Worm (Caenorhabditis elegans) whole organism, L4 larva: ENCODE measurements around the gene hsp-12.2.

Experiments
- D1046.2 ChIP-seq: fragments of 200-800 bp; sonication (Bioruptor generic); IDR thresholded peaks from 2 replicates; pipeline ENCODE4 v1.3.6; 2022; ENCODE audit warnings: missing genetic modification characterization, missing compliant biosample characterization
- F10B5.3 ChIP-seq: sonication (generic microtip); optimal IDR thresholded peaks from 2 replicates; lab custom pipeline; 2016; ENCODE audit warnings: mild to moderate bottlenecking, missing genetic modification characterization, missing compliant biosample characterization
- R02D3.7 ChIP-seq: fragments of 150-350 bp; sonication (generic microtip); optimal IDR thresholded peaks from 3 replicates; lab custom pipeline; 2014; ENCODE audit warnings: missing biosample characterization, missing genetic modification characterization
- T20F7.1 ChIP-seq: fragments of 200-800 bp; sonication (Bioruptor generic); optimal IDR thresholded peaks from 2 replicates; lab custom pipeline; 2018; ENCODE audit warnings: mild to moderate bottlenecking, missing genetic modification characterization, missing compliant biosample characterization
- T26A8.4 ChIP-seq: fragments of 200-800 bp; sonication (Bioruptor generic); IDR thresholded peaks from 2 replicates; pipeline ENCODE4 v1.3.6; 2022; ENCODE audit warnings: missing genetic modification characterization, missing compliant biosample characterization
- Y105C5A.15 ChIP-seq: fragments of 200-800 bp; sonication (Bioruptor generic); IDR thresholded peaks from 2 replicates; pipeline ENCODE4 v1.3.6; 2022; ENCODE audit warnings: missing genetic modification characterization, missing compliant biosample characterization
- Y5F2A.4 ChIP-seq: fragments of 200-800 bp; sonication (Bioruptor generic); optimal IDR thresholded peaks from 2 replicates; lab custom pipeline; 2018; ENCODE audit warnings: mild to moderate bottlenecking, missing genetic modification characterization, missing compliant biosample characterization
- Y75B8A.6 ChIP-seq: fragments of 200-800 bp; sonication (Bioruptor generic); IDR thresholded peaks from 2 replicates; pipeline ENCODE4 v1.3.6; 2022; ENCODE audit warnings: missing genetic modification reagents, missing genetic modification characterization, missing compliant biosample characterization
- ZK337.2 ChIP-seq: fragments of 200-800 bp; sonication (Bioruptor generic); IDR thresholded peaks from 2 replicates; pipeline ENCODE4 v1.3.6; 2022; ENCODE audit warnings: missing genetic modification reagents, missing genetic modification characterization, missing compliant biosample characterization
- aly-2 ChIP-seq: sonication (generic microtip); optimal IDR thresholded peaks from 2 replicates; lab custom pipeline; 2018; ENCODE audit warnings: missing biosample characterization, missing genetic modification characterization
- arid-1 ChIP-seq: fragments of 200-800 bp; sonication (Bioruptor generic); conservative IDR thresholded peaks from 2 replicates; pipeline ENCODE4 v1.3.6; 2022; ENCODE audit warnings: missing genetic modification reagents, missing genetic modification characterization, missing compliant biosample characterization
- ceh-28 ChIP-seq: fragments of 150-350 bp; optimal IDR thresholded peaks from 2 replicates; lab custom pipeline; 2014; ENCODE audit warnings: missing biosample characterization, missing genetic modification reagents, missing genetic modification characterization
- daf-12 ChIP-seq: fragments of 150-350 bp; optimal IDR thresholded peaks from 2 replicates; lab custom pipeline; 2014; ENCODE audit warnings: missing biosample characterization, missing genetic modification reagents, missing genetic modification characterization
- daf-16 ChIP-seq, 3 experiments: sonication (generic microtip); optimal IDR thresholded peaks; 2 replicates each; lab custom pipeline; 2016 to 2017; ENCODE audit warnings: missing genetic modification characterization in 3 of 3, missing genetic modification reagents in 3 of 3, mild to moderate bottlenecking in 2 of 3, missing compliant biosample characterization in 2 of 3, missing biosample characterization in 1 of 3, moderate library complexity in 1 of 3
- dmd-6 ChIP-seq: fragments of 200-800 bp; sonication (Bioruptor generic); IDR thresholded peaks from 2 replicates; pipeline ENCODE4 v1.3.6; 2022; ENCODE audit warnings: missing genetic modification reagents, missing genetic modification characterization, missing compliant biosample characterization
- dmd-9 ChIP-seq: fragments of 200-800 bp; sonication (Bioruptor generic); IDR thresholded peaks from 2 replicates; pipeline ENCODE4 v1.3.6; 2022; ENCODE audit warnings: missing genetic modification reagents, missing genetic modification characterization, missing compliant biosample characterization
- dpl-1 ChIP-seq: fragments of 150-350 bp; optimal IDR thresholded peaks from 2 replicates; lab custom pipeline; 2014; ENCODE audit warnings: missing biosample characterization, missing genetic modification reagents, missing genetic modification characterization
- duxl-1 ChIP-seq: sonication (generic microtip); optimal IDR thresholded peaks from 2 replicates; lab custom pipeline; 2016; ENCODE audit warnings: mild to moderate bottlenecking, missing genetic modification characterization, moderate library complexity, missing compliant biosample characterization; ENCODE audit not compliant: poor library complexity
- egl-43 ChIP-seq: fragments of 200-800 bp; sonication (Bioruptor generic); IDR thresholded peaks from 2 replicates; pipeline ENCODE4 v1.3.6; 2022; ENCODE audit warnings: missing genetic modification reagents, missing genetic modification characterization, missing compliant biosample characterization
- fkh-10 ChIP-seq: fragments of 150-350 bp; optimal IDR thresholded peaks from 2 replicates; lab custom pipeline; 2014; ENCODE audit warnings: missing biosample characterization, missing genetic modification reagents, missing genetic modification characterization
- fos-1 ChIP-seq: fragments of 150-350 bp; optimal IDR thresholded peaks from 2 replicates; lab custom pipeline; 2014; ENCODE audit warnings: missing biosample characterization, missing genetic modification characterization
- hlh-11 ChIP-seq: fragments of 200-800 bp; sonication (Bioruptor generic); optimal IDR thresholded peaks from 2 replicates; lab custom pipeline; 2018; ENCODE audit warnings: mild to moderate bottlenecking, missing genetic modification characterization, missing compliant biosample characterization
- jun-1 ChIP-seq: fragments of 150-350 bp; optimal IDR thresholded peaks from 2 replicates; lab custom pipeline; 2014; ENCODE audit warnings: missing biosample characterization, missing genetic modification reagents, missing genetic modification characterization
- lin-1 ChIP-seq: fragments of 200-800 bp; sonication (Bioruptor generic); IDR thresholded peaks from 2 replicates; pipeline ENCODE4 v1.3.6; 2022; ENCODE audit warnings: missing genetic modification reagents, missing genetic modification characterization, missing compliant biosample characterization
- lin-15B ChIP-seq: fragments of 150-350 bp; sonication (generic microtip); optimal IDR thresholded peaks from 3 replicates; lab custom pipeline; 2014; ENCODE audit warnings: missing biosample characterization, missing genetic modification characterization
- mes-2 ChIP-seq: sonication (generic microtip); optimal IDR thresholded peaks from 2 replicates; lab custom pipeline; 2016; ENCODE audit warnings: missing genotype, mild to moderate bottlenecking, missing genetic modification characterization, missing compliant biosample characterization; ENCODE audit not compliant: poor library complexity, severe bottlenecking
- mxl-2 ChIP-seq: fragments of 200-800 bp; sonication (Bioruptor generic); conservative IDR thresholded peaks from 2 replicates; pipeline ENCODE4 v1.3.6; 2022; ENCODE audit warnings: missing genetic modification reagents, missing genetic modification characterization, missing compliant biosample characterization
- mxl-3 ChIP-seq: fragments of 200-800 bp; sonication (Bioruptor generic); optimal IDR thresholded peaks from 2 replicates; lab custom pipeline; 2018; ENCODE audit warnings: mild to moderate bottlenecking, missing genetic modification characterization, missing compliant biosample characterization
- nhr-102 ChIP-seq: sonication (generic microtip); optimal IDR thresholded peaks from 2 replicates; lab custom pipeline; 2016; ENCODE audit warnings: mild to moderate bottlenecking, missing genetic modification characterization, moderate library complexity, missing compliant biosample characterization
- nhr-11 ChIP-seq: fragments of 150-350 bp; optimal IDR thresholded peaks from 2 replicates; lab custom pipeline; 2014; ENCODE audit warnings: missing biosample characterization, missing genetic modification characterization
- nhr-111 ChIP-seq: fragments of 200-800 bp; sonication (Bioruptor generic); optimal IDR thresholded peaks from 2 replicates; lab custom pipeline; 2018; ENCODE audit warnings: mild to moderate bottlenecking, missing genetic modification characterization, missing compliant biosample characterization
- nhr-237 ChIP-seq: sonication (generic microtip); optimal IDR thresholded peaks from 2 replicates; lab custom pipeline; 2017; ENCODE audit warnings: missing biosample characterization, missing genetic modification characterization
- nhr-41 ChIP-seq: fragments of 200-800 bp; sonication (Bioruptor generic); IDR thresholded peaks from 2 replicates; pipeline ENCODE4 v1.3.6; 2022; ENCODE audit warnings: missing genetic modification reagents, missing genetic modification characterization, missing compliant biosample characterization
- nhr-42 ChIP-seq: fragments of 200-800 bp; sonication (Bioruptor generic); IDR thresholded peaks from 2 replicates; pipeline ENCODE4 v1.3.6; 2022; ENCODE audit warnings: missing genetic modification characterization, missing compliant biosample characterization
- nhr-6 ChIP-seq: fragments of 150-350 bp; optimal IDR thresholded peaks from 2 replicates; lab custom pipeline; 2014; ENCODE audit warnings: missing biosample characterization, missing genetic modification characterization
- nhr-77 ChIP-seq: fragments of 150-350 bp; optimal IDR thresholded peaks from 2 replicates; lab custom pipeline; 2014; ENCODE audit warnings: missing biosample characterization, missing genetic modification characterization
- sdz-12 ChIP-seq: fragments of 200-800 bp; sonication (Bioruptor generic); optimal IDR thresholded peaks from 2 replicates; lab custom pipeline; 2018; ENCODE audit warnings: mild to moderate bottlenecking, missing genetic modification characterization, missing compliant biosample characterization
- set-16 ChIP-seq: fragments of 200-800 bp; sonication (Bioruptor generic); IDR thresholded peaks from 2 replicates; pipeline ENCODE4 v1.3.6; 2022; ENCODE audit warnings: missing genetic modification reagents, missing genetic modification characterization, missing compliant biosample characterization
- spr-3 ChIP-seq: fragments of 200-800 bp; sonication (Bioruptor generic); optimal IDR thresholded peaks from 2 replicates; lab custom pipeline; 2018; ENCODE audit warnings: mild to moderate bottlenecking, missing genetic modification characterization, missing compliant biosample characterization
- unc-130 ChIP-seq: sonication (generic microtip); optimal IDR thresholded peaks from 2 replicates; lab custom pipeline; 2016; ENCODE audit warnings: missing genetic modification reagents, missing genetic modification characterization, missing compliant biosample characterization
- zag-1 ChIP-seq: fragments of 150-350 bp; optimal IDR thresholded peaks from 2 replicates; lab custom pipeline; 2014; ENCODE audit warnings: missing biosample characterization, missing genetic modification characterization

hsp-12.2 gene

ce11 chrIII:8158140-8158786 lies 20.4 kb downstream of the hsp-12.2 start, which contains the start of gene atg-13 (continued):
- TF ChIP-seq mes-2 (tag; lab: Kevin White, UChicago), result peak; percentile 74
- TF ChIP-seq nhr-11 (tag; lab: Kevin White, UChicago), result no peak
- TF ChIP-seq R02D3.7 (tag; lab: Kevin White, UChicago), result no peak
- no peak for TF ChIP-seq duxl-1 (tag; lab: Kevin White, UChicago)
- no peak for TF ChIP-seq lin-1
- no peak for TF ChIP-seq egl-43 (GFP tag; lab: Robert Waterston, UW)
- TF ChIP-seq fos-1 (tag; lab: Kevin White, UChicago), result no peak
- no peak for TF ChIP-seq nhr-77
- TF ChIP-seq sdz-12, result no peak
- TF ChIP-seq set-16 (GFP tag; lab: Robert Waterston, UW), result no peak
- no peak for TF ChIP-seq fkh-10 (GFP tag; lab: Kevin White, UChicago)
- TF ChIP-seq dpl-1 (GFP tag; lab: Kevin White, UChicago), result peak; percentile 9
- TF ChIP-seq arid-1 (GFP tag; lab: Robert Waterston, UW), result no peak
- TF ChIP-seq hlh-11 (tag; lab: Kevin White, UChicago), result peak; percentile 39
- TF ChIP-seq ceh-28 (tag; lab: Kevin White, UChicago), result no peak

- TF ChIP-seq nhr-41 (GFP tag; lab: Robert Waterston, UW) (no peak), T20F7.1 (GFP tag; lab: Kevin White, UChicago) (peak; percentile 6)
- TF ChIP-seq, all 104 proteins: peak for 1
Observed at ce11 chrIII:8161238-8161637, 23.4 kb downstream of the hsp-12.2 start, which contains the start of gene inpp-5K. Gene inpp-5K, minus strand, starts transcription at chrIII:8161338.

DNA sequence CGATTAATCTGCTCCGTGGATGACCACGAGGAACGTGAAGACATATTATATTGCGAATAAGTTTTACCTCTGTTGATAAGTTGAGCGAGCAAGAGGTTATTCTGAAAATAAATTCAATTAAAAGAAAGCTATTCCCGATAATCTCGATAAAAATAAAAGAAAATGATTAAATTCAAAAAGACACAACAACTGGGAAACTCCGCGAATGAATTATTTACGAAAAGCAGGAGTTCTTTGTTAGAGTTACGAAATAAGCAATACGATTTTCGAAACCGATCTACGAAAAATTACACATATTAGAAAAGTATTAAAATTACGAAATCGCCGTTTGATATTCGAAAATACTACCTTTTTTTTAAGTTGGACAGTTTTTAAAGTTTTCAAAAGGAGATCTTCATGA lies 25.4 kb downstream of the hsp-12.2 start, which contains the start of gene bath-42:
TSS of gene bath-42 (minus strand) at position 101 of the 400 bp plus-strand sequence.
- TF ChIP-seq hlh-11 (tag; lab: Kevin White, UChicago) (no peak), nhr-11 (tag; lab: Kevin White, UChicago) (no peak), aly-2 (tag; lab: Kevin White, UChicago) (no peak), T26A8.4 (GFP tag; lab: Robert Waterston, UW) (no peak)

DNA sequence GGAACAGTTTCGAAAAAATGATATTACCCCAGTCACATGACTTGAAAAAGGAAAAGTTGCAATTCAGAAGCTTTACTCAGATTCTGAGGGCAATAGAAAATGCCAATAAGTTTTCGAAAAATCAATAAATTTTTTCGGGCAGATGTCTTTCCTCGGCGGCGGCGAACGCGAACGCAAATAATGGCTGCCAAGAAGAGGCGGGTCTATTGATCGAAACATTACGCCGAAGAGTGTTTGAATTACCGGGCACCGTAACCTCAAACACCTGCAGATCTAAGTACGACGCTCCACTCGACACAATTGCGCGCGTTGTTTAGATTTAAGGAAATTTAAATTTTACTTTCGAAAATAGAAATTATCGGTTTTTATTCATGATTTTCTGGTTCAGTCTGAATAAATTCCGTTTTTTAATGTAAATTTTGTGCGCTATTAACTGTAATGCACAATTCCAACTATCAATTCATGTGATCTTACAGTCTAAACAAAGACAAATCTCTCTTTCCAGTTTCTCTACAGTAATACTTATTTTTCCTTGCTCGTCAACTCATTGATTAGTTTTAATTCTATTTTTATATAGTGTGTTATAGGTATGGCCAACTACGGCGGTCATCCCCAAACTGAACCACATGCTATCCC lies 26.0 kb downstream of the hsp-12.2 start, which contains the start of gene prp-8:
TSS of gene prp-8 (plus strand) at position 586 of the 636 bp plus-strand sequence.
- peak; percentile 50; the same call in 1 of the 2 replicates for TF ChIP-seq dmd-9 (GFP tag; lab: Robert Waterston, UW)
- TF ChIP-seq F10B5.3 (tag; lab: Kevin White, UChicago), result no peak
- peak; percentile 67 for TF ChIP-seq mxl-3 (GFP tag; lab: Kevin White, UChicago)
- TF ChIP-seq D1046.2, result no peak
- 0 out of 2 replicates have a peak, but pooled peaks have one; percentile 26 for TF ChIP-seq nhr-42 (GFP tag; lab: Robert Waterston, UW)
- peak; percentile 29 for TF ChIP-seq lin-15B
- TF ChIP-seq daf-12 (tag; lab: Kevin White, UChicago), result no peak
- no peak for TF ChIP-seq daf-16 (GFP tag; optimal IDR thresholded peaks at IDR 0.05; lab: Kevin White, UChicago)
- TF ChIP-seq daf-16 (tag; optimal IDR thresholded peaks at IDR 0.05; lab: Kevin White, UChicago), result peak; percentile 74
- no peak for TF ChIP-seq ZK337.2 (GFP tag; lab: Robert Waterston, UW)
- no peak for TF ChIP-seq zag-1 (tag; lab: Kevin White, UChicago)
- peak; percentile 58; the same call in 1 of the 2 replicates for TF ChIP-seq Y75B8A.6 (GFP tag; lab: Robert Waterston, UW)
- TF ChIP-seq nhr-237 (tag; lab: Kevin White, UChicago), result no peak
- peak; percentile 89 for TF ChIP-seq nhr-6 (tag; lab: Kevin White, UChicago)
- TF ChIP-seq nhr-41 (GFP tag; lab: Robert Waterston, UW), result no peak
- TF ChIP-seq nhr-111 (GFP tag; lab: Kevin White, UChicago), result no peak
- no peak for TF ChIP-seq Y105C5A.15 (GFP tag; lab: Robert Waterston, UW)
- peak; percentile 83 for TF ChIP-seq hlh-11 (tag; lab: Kevin White, UChicago)
- TF ChIP-seq fos-1 (tag; lab: Kevin White, UChicago), result no peak
- no peak for TF ChIP-seq aly-2 (tag; lab: Kevin White, UChicago)
- no peak for TF ChIP-seq mxl-2 (GFP tag; lab: Robert Waterston, UW)
- peak; percentile 77 for TF ChIP-seq ceh-28 (tag; lab: Kevin White, UChicago)
- no peak for TF ChIP-seq Y5F2A.4 (GFP tag; lab: Kevin White, UChicago)
- no peak for TF ChIP-seq spr-3 (GFP tag; lab: Kevin White, UChicago)
- TF ChIP-seq arid-1 (GFP tag; lab: Robert Waterston, UW), result peak; percentile 74
- peak; percentile 68 for TF ChIP-seq dmd-6 (GFP tag; lab: Robert Waterston, UW)
- TF ChIP-seq nhr-102, result peak; percentile 20
- peak; percentile 25 for TF ChIP-seq unc-130 (GFP tag; lab: Kevin White, UChicago)
- no peak for TF ChIP-seq jun-1 (tag; lab: Kevin White, UChicago)
